Fruit fly (Drosophila melanogaster): Measurements from ENCODE around the gene CG14563.

Gene CG14563

DNA sequence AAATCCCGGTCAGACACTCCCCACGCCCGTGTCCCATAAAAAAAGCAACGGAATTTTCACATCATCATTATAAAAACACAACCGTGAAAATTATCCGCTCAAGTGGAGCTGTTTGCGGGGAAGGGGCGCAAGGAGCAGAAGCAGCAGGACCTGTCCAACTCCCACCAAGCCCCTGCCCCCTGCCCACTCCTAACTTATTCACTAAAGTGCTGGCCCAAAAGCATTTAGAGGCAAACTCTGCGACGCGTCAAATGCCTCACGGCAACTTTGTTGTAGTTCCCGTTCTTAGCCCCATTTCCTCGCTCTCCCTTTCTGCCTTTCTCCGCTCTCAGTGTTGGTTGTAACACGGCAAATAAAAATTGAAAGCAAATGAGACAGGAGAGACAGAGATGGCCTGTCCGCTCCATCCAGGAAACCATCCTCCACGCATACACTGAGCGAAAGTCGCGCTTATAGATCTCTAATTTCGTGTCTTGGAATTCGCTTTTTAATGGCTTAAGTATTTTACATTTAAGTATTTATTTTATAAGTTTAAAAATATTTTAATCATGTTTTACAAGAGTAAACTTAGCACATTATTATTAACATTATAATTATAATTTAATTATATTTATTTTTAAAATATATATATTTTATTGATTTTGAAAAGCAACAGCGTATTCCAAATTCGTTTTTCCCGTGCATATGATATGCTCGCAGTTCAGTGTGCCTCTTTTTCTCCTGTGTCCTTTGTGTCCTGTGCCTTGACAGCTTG is 17.3 kb upstream of the CG14563 start (continued):
- TF ChIP-seq CG15073 (GFP tag; optimal IDR thresholded peaks at IDR 0.05) (no peak), CG18599 (GFP tag; optimal IDR thresholded peaks at IDR 0.05) (peak; percentile 82), zf30C (GFP tag; optimal IDR thresholded peaks at IDR 0.05) (peak; percentile 3), CG8089 (GFP tag; optimal IDR thresholded peaks at IDR 0.05) (no peak), so (GFP tag; IDR thresholded peaks at IDR 0.05) (no peak), Sox100B (GFP tag; optimal IDR thresholded peaks at IDR 0.05) (peak; percentile 59), Xrp1 (GFP tag; IDR thresholded peaks at IDR 0.05) (no peak; the same call in 1 of the 2 replicates), B-H2 (GFP tag; optimal IDR thresholded peaks at IDR 0.05) (no peak), bcd (GFP tag; optimal IDR thresholded peaks at IDR 0.05) (peak; percentile 30), CG9215 (GFP tag; IDR thresholded peaks at IDR 0.05) (peak; percentile 8; the same call in 1 of the 2 replicates), scrt (GFP tag; optimal IDR thresholded peaks at IDR 0.05) (peak; percentile 28), CG9437 (GFP tag; optimal IDR thresholded peaks at IDR 0.05) (peak; percentile 38), CG7556 (GFP tag; optimal IDR thresholded peaks at IDR 0.05) (peak; percentile 79), ind (GFP tag; optimal IDR thresholded peaks at IDR 0.05) (peak; percentile 16), CG16863 (GFP tag; optimal IDR thresholded peaks at IDR 0.05) (no peak), Myb (GFP tag; optimal IDR thresholded peaks at IDR 0.05) (no peak), caup (GFP tag; optimal IDR thresholded peaks at IDR 0.05; ENCODE audit: severe bottlenecking) (peak; percentile 30), HLHmδ (GFP tag; optimal IDR thresholded peaks at IDR 0.05) (no peak), ewg (GFP tag; optimal IDR thresholded peaks at IDR 0.05) (peak; percentile 14), Meics (GFP tag; optimal IDR thresholded peaks at IDR 0.05) (peak; percentile 70), Nf-YB (GFP tag; optimal IDR thresholded peaks at IDR 0.05) (peak; percentile 9), Hr51 (GFP tag; optimal IDR thresholded peaks at IDR 0.05) (peak in 1 of 2 experiments; percentile 62), CG4328 (GFP tag; optimal IDR thresholded peaks at IDR 0.05) (peak; percentile 0), CG18619 (GFP tag; optimal IDR thresholded peaks at IDR 0.05) (peak; percentile 39), mirr (GFP tag; optimal IDR thresholded peaks at IDR 0.05) (no peak), cato (GFP tag; optimal IDR thresholded peaks at IDR 0.05; ENCODE audit: borderline replicate concordance) (no peak), CG13624 (GFP tag; optimal IDR thresholded peaks at IDR 0.05) (no peak), CG7839 (tag; optimal IDR thresholded peaks at IDR 0.05) (peak; percentile 60), CoRest (tag; optimal IDR thresholded peaks at IDR 0.05) (peak; percentile 64), CG12942 (GFP tag; optimal IDR thresholded peaks at IDR 0.05) (peak; percentile 8), CG3281 (GFP tag; optimal IDR thresholded peaks at IDR 0.05) (peak; percentile 66), CG11504 (tag; optimal IDR thresholded peaks at IDR 0.05) (peak; percentile 75), B-H1 (GFP tag; IDR thresholded peaks at IDR 0.05) (no peak), GATAe (GFP tag; conservative IDR thresholded peaks at IDR 0.05) (no peak), CG17385 (GFP tag; optimal IDR thresholded peaks at IDR 0.05) (peak; percentile 9), Fer3 (tag; optimal IDR thresholded peaks at IDR 0.05) (peak; percentile 22), CG15601 (tag; optimal IDR thresholded peaks at IDR 0.05) (peak; percentile 12), ATbp (GFP tag; optimal IDR thresholded peaks at IDR 0.05) (peak; percentile 14), CG13424 (tag; optimal IDR thresholded peaks at IDR 0.05) (peak; percentile 57), gce (GFP tag; IDR thresholded peaks at IDR 0.05) (no peak), CG31388 (GFP tag; optimal IDR thresholded peaks at IDR 0.05) (no peak), CG13894 (tag; optimal IDR thresholded peaks at IDR 0.05) (no peak), CG10543 (GFP tag; optimal IDR thresholded peaks at IDR 0.05) (peak; percentile 38), HHEX (GFP tag; optimal IDR thresholded peaks at IDR 0.05) (peak; percentile 42), CG13296 (GFP tag; optimal IDR thresholded peaks at IDR 0.05) (peak; percentile 62), CG7372 (GFP tag; IDR thresholded peaks at IDR 0.05) (no peak), Dip2 (GFP tag; IDR thresholded peaks at IDR 0.05) (no peak), Fer1 (GFP tag; optimal IDR thresholded peaks at IDR 0.05) (peak; percentile 34)

Data from whole organism, embryonic.